Worm (Caenorhabditis elegans) whole organism, L4/young adult: ENCODE data around the gene glo-3.

Experiments used
- W03F9.2 ChIP-seq: fragments of 150-350 bp; optimal IDR thresholded peaks from 2 replicates; lab custom pipeline; 2014; ENCODE audit warnings: missing biosample characterization, missing genetic modification characterization
- dao-5 ChIP-seq: sonication (generic microtip); optimal IDR thresholded peaks from 2 replicates; lab custom pipeline; 2016; ENCODE audit warnings: missing genotype, missing genetic modification characterization, moderate library complexity, missing compliant biosample characterization
- him-1 ChIP-seq: sonication (generic microtip); optimal IDR thresholded peaks from 2 replicates; lab custom pipeline; 2016; ENCODE audit warnings: missing genotype, missing genetic modification reagents, missing genetic modification characterization, missing compliant biosample characterization

glo-3 gene

ce11 chrX:10524483-10524948 lies 9.0 kb upstream of the glo-3 start, which contains the start of the genes mboa-7 and git-1:
TSS of gene mboa-7 (minus strand) at chrX:10524565.
TSS of gene git-1 (plus strand) at chrX:10524898.
- no peak for TF ChIP-seq W03F9.2 (tag; lab: Kevin White, UChicago)
- TF ChIP-seq dao-5 (tag; lab: Kevin White, UChicago) = no peak
- TF ChIP-seq him-1 (tag; lab: Kevin White, UChicago) = no peak

- TF ChIP-seq dao-5 (tag; lab: Kevin White, UChicago) = no peak
- no peak for TF ChIP-seq W03F9.2 (tag; lab: Kevin White, UChicago)
- no peak for TF ChIP-seq him-1 (tag; lab: Kevin White, UChicago)
Measured at ce11 chrX:10527414-10527813, 6.1 kb upstream of the glo-3 start.

ce11 chrX:10528993-10529392 lies 4.5 kb upstream of the glo-3 start, which contains the start of the genes F14F3.5 and slcf-1:
TSS of gene F14F3.5 (minus strand) at chrX:10529226.
TSS of gene slcf-1 (plus strand) at chrX:10529294.
- TF ChIP-seq him-1 (tag; lab: Kevin White, UChicago) (no peak), W03F9.2 (tag; lab: Kevin White, UChicago) (no peak), dao-5 (tag; lab: Kevin White, UChicago) (no peak)

- no peak for TF ChIP-seq W03F9.2 (tag; lab: Kevin White, UChicago)
- no peak for TF ChIP-seq him-1 (tag; lab: Kevin White, UChicago)
- TF ChIP-seq dao-5 (tag; lab: Kevin White, UChicago) = no peak
Measured at ce11 chrX:10532180-10532833, 1.2 kb upstream of the glo-3 start.

ce11 chrX:10534625-10535244 lies 1.2 kb downstream of the glo-3 start:
- TF ChIP-seq him-1 (tag; lab: Kevin White, UChicago) (no peak), W03F9.2 (tag; lab: Kevin White, UChicago) (no peak), dao-5 (tag; lab: Kevin White, UChicago) (no peak)

- TF ChIP-seq dao-5 (tag; lab: Kevin White, UChicago) (no peak), him-1 (tag; lab: Kevin White, UChicago) (no peak), W03F9.2 (tag; lab: Kevin White, UChicago) (no peak)
Measured at ce11 chrX:10541789-10542188, 8.3 kb downstream of the glo-3 start.

ce11 chrX:10542313-10543048 lies 9.0 kb downstream of the glo-3 start, which contains the start of the genes F59F5.3 and F59F5.4:
TSS of gene F59F5.3 (minus strand) at chrX:10542413.
TSS of gene F59F5.4 (plus strand) at chrX:10542998.
- TF ChIP-seq him-1 (tag; lab: Kevin White, UChicago) = no peak
- TF ChIP-seq W03F9.2 (tag; lab: Kevin White, UChicago) = no peak
- TF ChIP-seq dao-5 (tag; lab: Kevin White, UChicago) = no peak

- no peak for TF ChIP-seq dao-5 (tag; lab: Kevin White, UChicago)
- TF ChIP-seq him-1 (tag; lab: Kevin White, UChicago) = no peak
- TF ChIP-seq W03F9.2 (tag; lab: Kevin White, UChicago) = no peak
Measured at ce11 chrX:10545716-10546115, 12.2 kb downstream of the glo-3 start, which contains the start of gene F59F5.5. TSS of gene F59F5.5 (plus strand) at chrX:10546016.

- no peak for TF ChIP-seq him-1 (tag; lab: Kevin White, UChicago)
- TF ChIP-seq dao-5 (tag; lab: Kevin White, UChicago) = no peak
- no peak for TF ChIP-seq W03F9.2 (tag; lab: Kevin White, UChicago)
Measured at ce11 chrX:10553048-10553447, 19.5 kb downstream of the glo-3 start.

ce11 chrX:10555189-10555964 lies 21.9 kb downstream of the glo-3 start, which contains the start of gene syd-2:
TSS of gene syd-2 (minus strand) at chrX:10555239.
- TF ChIP-seq dao-5 (tag; lab: Kevin White, UChicago) (peak; percentile 6), him-1 (tag; lab: Kevin White, UChicago) (peak; percentile 87), W03F9.2 (tag; lab: Kevin White, UChicago) (no peak)

ce11 chrX:10556764-10557163 lies 23.3 kb downstream of the glo-3 start:
- TF ChIP-seq dao-5 (tag; lab: Kevin White, UChicago) = no peak
- no peak for TF ChIP-seq him-1 (tag; lab: Kevin White, UChicago)

- TF ChIP-seq W03F9.2 (tag; lab: Kevin White, UChicago) (no peak), him-1 (tag; lab: Kevin White, UChicago) (no peak), dao-5 (tag; lab: Kevin White, UChicago) (no peak)
Measured at ce11 chrX:10559203-10559602, 25.7 kb downstream of the glo-3 start, which contains the start of gene F59F5.7. TSS of gene F59F5.7 (plus strand) at chrX:10559503.
